Worm (Caenorhabditis elegans) whole organism, L3 larva: ENCODE results near the gene F18A11.5.

Experiments
- mml-1 ChIP-seq: fragments of 150-350 bp; sonication (generic microtip); optimal IDR thresholded peaks from 3 replicates; lab custom pipeline; 2014; ENCODE audit warnings: missing biosample characterization, missing genetic modification characterization
- pha-4 ChIP-seq: fragments of 150-350 bp; optimal IDR thresholded peaks from 2 replicates; lab custom pipeline; 2014; ENCODE audit warnings: missing biosample characterization, missing genetic modification reagents, missing genetic modification characterization
- ztf-11 ChIP-seq: fragments of 150-350 bp; optimal IDR thresholded peaks from 2 replicates; lab custom pipeline; 2014; ENCODE audit warnings: missing biosample characterization, missing genetic modification characterization

DNA sequence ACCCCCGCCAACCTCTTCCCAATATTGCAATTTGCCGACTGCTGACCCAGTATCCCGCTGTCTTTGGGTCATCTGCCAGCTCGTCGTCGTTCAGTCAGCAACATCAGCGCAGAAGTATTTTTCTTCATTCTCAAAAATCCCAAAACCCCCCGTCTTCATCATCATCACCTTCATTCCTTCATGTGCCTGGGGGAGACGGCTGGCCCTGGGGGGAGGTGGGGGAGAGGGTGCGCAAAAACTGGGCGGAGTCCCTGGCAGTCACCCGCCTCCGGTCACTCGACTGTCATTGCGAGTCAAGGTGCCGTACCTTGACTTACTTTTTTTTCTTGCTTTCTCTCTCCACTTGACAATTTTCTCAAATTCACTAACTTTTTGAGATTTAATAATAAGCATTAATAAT, 26.3 kb downstream of the F18A11.5 start:
- TF ChIP-seq pha-4 (no peak), mml-1 (tag; lab: Kevin White, UChicago) (no peak), ztf-11 (no peak)
